Fruit fly (Drosophila melanogaster): Measurements from ENCODE around the gene Dph4.
A peak's percentile ranks its signal among the peaks of the same experiment; 100 is the strongest.

The Dph4 gene

DNA sequence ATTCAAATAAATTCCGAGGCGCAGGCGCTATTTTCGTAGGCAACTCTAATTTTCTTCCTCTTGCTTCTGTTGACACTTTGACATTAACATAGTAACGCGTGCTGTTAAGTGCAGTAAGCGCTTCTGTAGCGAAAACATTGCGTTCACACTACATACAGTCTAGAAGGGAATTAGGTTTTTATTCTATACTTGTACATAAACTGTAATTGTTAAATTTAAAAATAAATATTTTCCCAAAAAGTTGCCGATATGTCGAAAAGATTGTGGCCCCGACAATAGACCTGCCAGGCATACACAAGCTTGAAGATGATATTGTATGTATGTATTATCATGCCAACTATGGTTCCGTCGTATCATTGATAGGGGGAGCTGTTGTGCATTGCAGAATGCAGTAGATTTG is 17.4 kb downstream of the Dph4 start, which contains the start of gene asl (continued):
- TF ChIP-seq CG2120 (GFP tag; optimal IDR thresholded peaks at IDR 0.05): peak; percentile 71
- TF ChIP-seq CG4282 (GFP tag; optimal IDR thresholded peaks at IDR 0.05): no peak
- peak; percentile 85 for TF ChIP-seq pzg (GFP tag; optimal IDR thresholded peaks at IDR 0.05)
- no peak for TF ChIP-seq chm (GFP tag; IDR thresholded peaks at IDR 0.05)
- peak; percentile 25 for TF ChIP-seq fd3F (GFP tag; optimal IDR thresholded peaks at IDR 0.05)
- peak; percentile 76 for TF ChIP-seq CG8924 (tag; optimal IDR thresholded peaks at IDR 0.05)
- peak; percentile 33 for TF ChIP-seq pum (GFP tag; optimal IDR thresholded peaks at IDR 0.05)
- no peak for TF ChIP-seq grn (GFP tag; optimal IDR thresholded peaks at IDR 0.05)
- no peak for TF ChIP-seq crol (GFP tag; IDR thresholded peaks at IDR 0.05)
- TF ChIP-seq CG11398 (GFP tag; optimal IDR thresholded peaks at IDR 0.05): no peak
- no peak for TF ChIP-seq run (tag; optimal IDR thresholded peaks at IDR 0.05)
- TF ChIP-seq Drgx (GFP tag; IDR thresholded peaks at IDR 0.05): peak; percentile 34; the same call in 1 of the 2 replicates
- TF ChIP-seq CG4707 (GFP tag; optimal IDR thresholded peaks at IDR 0.05): peak; percentile 37
- no peak for TF ChIP-seq D (optimal IDR thresholded peaks at IDR 0.05)
- TF ChIP-seq D (GFP tag; optimal IDR thresholded peaks at IDR 0.05): peak; percentile 44
- TF ChIP-seq Sox102F (GFP tag; optimal IDR thresholded peaks at IDR 0.05): no peak
- TF ChIP-seq gsb (GFP tag; IDR thresholded peaks at IDR 0.05): no peak
- no peak for TF ChIP-seq CG12071 (GFP tag; optimal IDR thresholded peaks at IDR 0.05)
- TF ChIP-seq org-1 (GFP tag; optimal IDR thresholded peaks at IDR 0.05): no peak
- peak; percentile 5 for TF ChIP-seq CG6765 (GFP tag; optimal IDR thresholded peaks at IDR 0.05)
- peak; percentile 48; the same call in 1 of the 2 replicates for TF ChIP-seq sob (GFP tag; IDR thresholded peaks at IDR 0.05)
- TF ChIP-seq Doc3 (GFP tag; IDR thresholded peaks at IDR 0.05; ENCODE audit: partially characterized antibody): no peak
- TF ChIP-seq CG18011 (GFP tag; optimal IDR thresholded peaks at IDR 0.05): peak; percentile 40
- no peak for TF ChIP-seq CG1832 (GFP tag; optimal IDR thresholded peaks at IDR 0.05)
- peak; percentile 42 for TF ChIP-seq CG8089 (GFP tag; optimal IDR thresholded peaks at IDR 0.05)
- peak; percentile 71 for TF ChIP-seq CG15514 (GFP tag; optimal IDR thresholded peaks at IDR 0.05)
- no peak for TF ChIP-seq MTF-1 (GFP tag; optimal IDR thresholded peaks at IDR 0.05; ENCODE audit: borderline replicate concordance)
- peak; percentile 87 for TF ChIP-seq row (GFP tag; IDR thresholded peaks at IDR 0.05)
- no peak for TF ChIP-seq eve (GFP tag; optimal IDR thresholded peaks at IDR 0.05)
- peak; percentile 31 for TF ChIP-seq dm (GFP tag; optimal IDR thresholded peaks at IDR 0.05)
- TF ChIP-seq luna (GFP tag; optimal IDR thresholded peaks at IDR 0.05): no peak
- TF ChIP-seq CG11093 (GFP tag; IDR thresholded peaks at IDR 0.05): no peak
- TF ChIP-seq klu (GFP tag; IDR thresholded peaks at IDR 0.05): no peak
- peak; percentile 7 for TF ChIP-seq CG4328 (GFP tag; optimal IDR thresholded peaks at IDR 0.05)
- TF ChIP-seq az2 (GFP tag; optimal IDR thresholded peaks at IDR 0.05): peak; percentile 56
- no peak for TF ChIP-seq Stat92E (GFP tag; optimal IDR thresholded peaks at IDR 0.05)
- no peak for TF ChIP-seq CG6254 (GFP tag; optimal IDR thresholded peaks at IDR 0.05)
- TF ChIP-seq Scr (GFP tag; IDR thresholded peaks at IDR 0.05; ENCODE audit: partially characterized antibody): 0 out of 2 replicates have a peak, but pooled peaks have one; percentile 20
- TF ChIP-seq CG15479 (GFP tag; optimal IDR thresholded peaks at IDR 0.05): peak; percentile 41
- peak; percentile 43 for TF ChIP-seq Fer2 (tag; optimal IDR thresholded peaks at IDR 0.05)
- TF ChIP-seq tup (GFP tag; optimal IDR thresholded peaks at IDR 0.05): peak; percentile 9
- no peak for TF ChIP-seq HLHmδ (GFP tag; optimal IDR thresholded peaks at IDR 0.05)
- TF ChIP-seq CG8765 (GFP tag; IDR thresholded peaks at IDR 0.05): peak; percentile 63
- TF ChIP-seq ranshi (GFP tag; IDR thresholded peaks at IDR 0.05): 0 out of 2 replicates have a peak, but pooled peaks have one; percentile 15
- TF ChIP-seq h (optimal IDR thresholded peaks at IDR 0.05): no peak
- peak; percentile 25 for TF ChIP-seq shn (GFP tag; optimal IDR thresholded peaks at IDR 0.05)
- TF ChIP-seq CG9437 (GFP tag; optimal IDR thresholded peaks at IDR 0.05): peak; percentile 46
- TF ChIP-seq Side (GFP tag; optimal IDR thresholded peaks at IDR 0.05): peak; percentile 23
- no peak for TF ChIP-seq ara (GFP tag; IDR thresholded peaks at IDR 0.05)
- TF ChIP-seq CG14710 (tag; optimal IDR thresholded peaks at IDR 0.05): peak; percentile 88
- TF ChIP-seq Sin3A (optimal IDR thresholded peaks at IDR 0.05): peak; percentile 74
